Worm (Caenorhabditis elegans): ENCODE measurements around the gene C50E3.6.

Gene C50E3.6

ce11 chrV:7595132-7595531 lies 4.8 kb upstream of the C50E3.6 start:
- TF ChIP-seq sma-9 (GFP tag; optimal IDR thresholded peaks at IDR 0.05) (no peak), sma-9 (tag; optimal IDR thresholded peaks at IDR 0.05) (no peak), snpc-4 (tag; optimal IDR thresholded peaks at IDR 0.05) (peak; percentile 24), ceh-82 (tag; optimal IDR thresholded peaks at IDR 0.05) (no peak), F13H6.1 (tag; optimal IDR thresholded peaks at IDR 0.05) (no peak), gmeb-1 (tag; optimal IDR thresholded peaks at IDR 0.05) (no peak)

- TF ChIP-seq nhr-12 (tag; optimal IDR thresholded peaks at IDR 0.05) (no peak), nhr-23 (tag; optimal IDR thresholded peaks at IDR 0.05) (no peak), ZK546.5 (tag; optimal IDR thresholded peaks at IDR 0.05) (no peak), nhr-6 (tag; optimal IDR thresholded peaks at IDR 0.05) (peak; percentile 31), sma-9 (GFP tag; optimal IDR thresholded peaks at IDR 0.05) (peak; percentile 57), sma-9 (tag; optimal IDR thresholded peaks at IDR 0.05) (no peak), sem-4 (tag; optimal IDR thresholded peaks at IDR 0.05) (peak; percentile 63), crh-2 (tag; optimal IDR thresholded peaks at IDR 0.05) (peak; percentile 64), lsy-2 (tag; optimal IDR thresholded peaks at IDR 0.05) (peak; percentile 26 to 82), unc-55 (GFP tag; optimal IDR thresholded peaks at IDR 0.05) (peak; percentile 81), gmeb-1 (tag; optimal IDR thresholded peaks at IDR 0.05) (peak; percentile 74), C34F6.9 (tag; optimal IDR thresholded peaks at IDR 0.05) (peak; percentile 82), unc-62 (GFP tag; optimal IDR thresholded peaks at IDR 0.05) (no peak), sma-3 (GFP tag; optimal IDR thresholded peaks at IDR 0.05) (peak; percentile 60), fos-1 (tag; optimal IDR thresholded peaks at IDR 0.05) (peak; percentile 13), snpc-4 (tag; optimal IDR thresholded peaks at IDR 0.05) (peak; percentile 30), F13H6.1 (tag; optimal IDR thresholded peaks at IDR 0.05) (peak; percentile 35)
These were observed 2.7 kb downstream of the C50E3.6 start, which contains the start of the genes F19F10.11 and C50E3.5 for ce11 chrV:7587637-7588036. F19F10.11 (minus strand) TSS chrV:7587704. C50E3.5 (plus strand) TSS chrV:7587996.

- TF ChIP-seq skn-1 (tag; optimal IDR thresholded peaks at IDR 0.05) (no peak), lin-11 (tag; optimal IDR thresholded peaks at IDR 0.05) (no peak), snpc-4 (tag; optimal IDR thresholded peaks at IDR 0.05) (no peak), R02D3.7 (tag; optimal IDR thresholded peaks at IDR 0.05) (no peak), lsy-2 (tag; optimal IDR thresholded peaks at IDR 0.05) (peak; percentile 10 to 78), crh-2 (tag; optimal IDR thresholded peaks at IDR 0.05) (peak; percentile 55), elt-3 (tag; optimal IDR thresholded peaks at IDR 0.05) (no peak), nhr-25 (tag; optimal IDR thresholded peaks at IDR 0.05) (peak; percentile 35), nhr-21 (tag; optimal IDR thresholded peaks at IDR 0.05) (peak; percentile 18), sma-9 (GFP tag; optimal IDR thresholded peaks at IDR 0.05) (peak; percentile 26), sma-9 (tag; optimal IDR thresholded peaks at IDR 0.05) (no peak), nhr-129 (tag; optimal IDR thresholded peaks at IDR 0.05) (peak; percentile 50), unc-55 (GFP tag; optimal IDR thresholded peaks at IDR 0.05) (peak; percentile 76), aly-2 (tag; optimal IDR thresholded peaks at IDR 0.05) (no peak), ZK546.5 (tag; optimal IDR thresholded peaks at IDR 0.05) (no peak), unc-62 (GFP tag; optimal IDR thresholded peaks at IDR 0.05) (no peak), peb-1 (tag; optimal IDR thresholded peaks at IDR 0.05) (no peak), fos-1 (tag; optimal IDR thresholded peaks at IDR 0.05) (peak; percentile 25), egl-27 (tag; optimal IDR thresholded peaks at IDR 0.05) (no peak), alr-1 (tag; optimal IDR thresholded peaks at IDR 0.05) (no peak), gmeb-1 (tag; optimal IDR thresholded peaks at IDR 0.05) (peak; percentile 60), C34F6.9 (tag; optimal IDR thresholded peaks at IDR 0.05) (peak; percentile 77), sma-3 (GFP tag; optimal IDR thresholded peaks at IDR 0.05) (peak; percentile 16), Y55F3AM.14 (GFP tag; optimal IDR thresholded peaks at IDR 0.05) (no peak), nhr-12 (tag; optimal IDR thresholded peaks at IDR 0.05) (no peak), ceh-82 (tag; optimal IDR thresholded peaks at IDR 0.05) (no peak), nhr-10 (tag; optimal IDR thresholded peaks at IDR 0.05) (no peak), nhr-237 (tag; optimal IDR thresholded peaks at IDR 0.05) (no peak), blmp-1 (tag; optimal IDR thresholded peaks at IDR 0.05; ENCODE audit: insufficient read depth) (no peak), dmd-4 (tag; optimal IDR thresholded peaks at IDR 0.05) (no peak)
These were observed 10.0 kb downstream of the C50E3.6 start, which contains the start of gene ets-6 for ce11 chrV:7580378-7580777. ets-6 (minus strand) TSS chrV:7580546.

ce11 chrV:7575563-7575962 lies 14.8 kb downstream of the C50E3.6 start, which contains the start of the genes snu-66 and ints-9:
snu-66 (minus strand) TSS chrV:7575670.
ints-9 (plus strand) TSS chrV:7575802.
- TF ChIP-seq lsy-2 (tag; optimal IDR thresholded peaks at IDR 0.05) (peak; percentile 63 to 82), skn-1 (tag; optimal IDR thresholded peaks at IDR 0.05) (no peak), ceh-16 (tag; optimal IDR thresholded peaks at IDR 0.05) (no peak), nhr-129 (tag; optimal IDR thresholded peaks at IDR 0.05) (peak; percentile 65), sem-4 (tag; optimal IDR thresholded peaks at IDR 0.05) (peak; percentile 16), snpc-4 (tag; optimal IDR thresholded peaks at IDR 0.05) (peak; percentile 22), ztf-4 (tag; optimal IDR thresholded peaks at IDR 0.05) (no peak), nhr-23 (tag; optimal IDR thresholded peaks at IDR 0.05) (no peak), crh-2 (tag; optimal IDR thresholded peaks at IDR 0.05) (peak; percentile 51), F13H6.1 (tag; optimal IDR thresholded peaks at IDR 0.05) (peak; percentile 69), sma-3 (GFP tag; optimal IDR thresholded peaks at IDR 0.05) (peak; percentile 52), gmeb-1 (tag; optimal IDR thresholded peaks at IDR 0.05) (peak; percentile 82), nhr-6 (tag; optimal IDR thresholded peaks at IDR 0.05) (peak; percentile 36), C34F6.9 (tag; optimal IDR thresholded peaks at IDR 0.05) (peak; percentile 86), nhr-21 (tag; optimal IDR thresholded peaks at IDR 0.05) (peak; percentile 49), alr-1 (tag; optimal IDR thresholded peaks at IDR 0.05) (no peak), unc-55 (GFP tag; optimal IDR thresholded peaks at IDR 0.05) (peak; percentile 81), lin-13 (GFP tag; optimal IDR thresholded peaks at IDR 0.05) (peak; percentile 40), sma-9 (GFP tag; optimal IDR thresholded peaks at IDR 0.05) (peak; percentile 74), sma-9 (tag; optimal IDR thresholded peaks at IDR 0.05) (no peak)

Data from whole organism, L2 larva.